Worm (Caenorhabditis elegans) whole organism, late embryonic: ENCODE results near the gene nhr-267.

Source experiments
- C08G9.2 ChIP-seq: sonication (generic microtip); optimal IDR thresholded peaks from 2 replicates; lab custom pipeline; 2016; ENCODE audit warnings: mild to moderate bottlenecking, missing genetic modification characterization, moderate library complexity, missing compliant biosample characterization
- C38D4.7 ChIP-seq: fragments of 200-800 bp; sonication (Bioruptor generic); optimal IDR thresholded peaks from 2 replicates; lab custom pipeline; 2018; ENCODE audit warnings: mild to moderate bottlenecking, missing genetic modification characterization, moderate library complexity, missing compliant biosample characterization
- F13H6.1 ChIP-seq: sonication (generic microtip); optimal IDR thresholded peaks from 2 replicates; lab custom pipeline; 2016; ENCODE audit warnings: missing genetic modification characterization, missing compliant biosample characterization
- K02D7.2 ChIP-seq: sonication (generic microtip); optimal IDR thresholded peaks from 2 replicates; lab custom pipeline; 2017; ENCODE audit warnings: mild to moderate bottlenecking, missing genetic modification characterization, missing compliant biosample characterization
- Y22D7AL.16 ChIP-seq: sonication (generic microtip); optimal IDR thresholded peaks from 2 replicates; lab custom pipeline; 2016; ENCODE audit warnings: missing genetic modification characterization, missing compliant biosample characterization
- ama-1 ChIP-seq: fragments of 150-350 bp; optimal IDR thresholded peaks from 2 replicates; lab custom pipeline; 2014
- ceh-14 ChIP-seq: sonication (generic microtip); optimal IDR thresholded peaks from 2 replicates; lab custom pipeline; 2016; ENCODE audit warnings: missing genotype, missing genetic modification characterization, missing compliant biosample characterization
- ceh-19 ChIP-seq: fragments of 200-800 bp; sonication (Bioruptor generic); optimal IDR thresholded peaks from 2 replicates; lab custom pipeline; 2018; ENCODE audit warnings: mild to moderate bottlenecking, missing genetic modification characterization, missing compliant biosample characterization
- ceh-2 ChIP-seq: sonication (generic microtip); optimal IDR thresholded peaks from 2 replicates; lab custom pipeline; 2016; ENCODE audit warnings: missing genotype, missing genetic modification characterization, missing compliant biosample characterization
- ceh-24 ChIP-seq: sonication (generic microtip); optimal IDR thresholded peaks from 2 replicates; lab custom pipeline; 2016; ENCODE audit warnings: mild to moderate bottlenecking, missing genetic modification characterization, missing compliant biosample characterization
- ceh-31 ChIP-seq: sonication (generic microtip); optimal IDR thresholded peaks from 2 replicates; lab custom pipeline; 2016; ENCODE audit warnings: missing genetic modification characterization, missing compliant biosample characterization
- ceh-34 ChIP-seq: sonication (generic microtip); optimal IDR thresholded peaks from 2 replicates; lab custom pipeline; 2016; ENCODE audit warnings: mild to moderate bottlenecking, missing genetic modification characterization, missing compliant biosample characterization
- ceh-45 ChIP-seq: fragments of 200-800 bp; sonication (Bioruptor generic); IDR thresholded peaks from 2 replicates; pipeline ENCODE4 v1.3.6; 2022; ENCODE audit warnings: missing genetic modification reagents, missing genetic modification characterization, missing compliant biosample characterization
- ceh-9 ChIP-seq: sonication (generic microtip); optimal IDR thresholded peaks from 2 replicates; lab custom pipeline; 2016; ENCODE audit warnings: mild to moderate bottlenecking, missing genetic modification characterization, inconsistent platforms, missing compliant biosample characterization
- che-1 ChIP-seq: sonication (generic microtip); optimal IDR thresholded peaks from 2 replicates; lab custom pipeline; 2016; ENCODE audit warnings: mild to moderate bottlenecking, missing genetic modification characterization, missing compliant biosample characterization
- dmd-4 ChIP-seq: sonication (generic microtip); optimal IDR thresholded peaks from 2 replicates; lab custom pipeline; 2016; ENCODE audit warnings: borderline replicate concordance, missing genetic modification characterization, missing compliant biosample characterization
- dve-1 ChIP-seq: sonication (generic microtip); optimal IDR thresholded peaks from 2 replicates; lab custom pipeline; 2017; ENCODE audit warnings: antibody characterized with exemption, mild to moderate bottlenecking, missing genetic modification characterization, missing compliant biosample characterization
- elt-2 ChIP-seq: sonication (generic microtip); optimal IDR thresholded peaks from 2 replicates; lab custom pipeline; 2016; ENCODE audit warnings: missing genetic modification reagents, missing genetic modification characterization, missing compliant biosample characterization
- hlh-6 ChIP-seq: sonication (generic microtip); optimal IDR thresholded peaks from 2 replicates; lab custom pipeline; 2016; ENCODE audit warnings: missing genotype, missing genetic modification characterization, missing compliant biosample characterization
- lim-6 ChIP-seq: sonication (generic microtip); optimal IDR thresholded peaks from 2 replicates; lab custom pipeline; 2016; ENCODE audit warnings: missing genetic modification characterization, missing compliant biosample characterization
- madf-2 ChIP-seq: sonication (generic microtip); optimal IDR thresholded peaks from 2 replicates; lab custom pipeline; 2017; ENCODE audit warnings: missing genetic modification characterization, missing compliant biosample characterization
- nfya-1 ChIP-seq: sonication (generic microtip); optimal IDR thresholded peaks from 2 replicates; lab custom pipeline; 2017; ENCODE audit warnings: missing genetic modification characterization, mild to moderate bottlenecking, missing compliant biosample characterization, antibody characterized with exemption, moderate library complexity
- nhr-11 ChIP-seq: fragments of 150-350 bp; optimal IDR thresholded peaks from 2 replicates; lab custom pipeline; 2014; ENCODE audit warnings: missing biosample characterization, missing genetic modification characterization
- nhr-232 ChIP-seq: sonication (generic microtip); optimal IDR thresholded peaks from 2 replicates; lab custom pipeline; 2016; ENCODE audit warnings: missing genetic modification characterization, missing compliant biosample characterization
- npax-4 ChIP-seq: sonication (generic microtip); optimal IDR thresholded peaks from 2 replicates; lab custom pipeline; 2016; ENCODE audit warnings: missing genetic modification characterization, missing compliant biosample characterization
- odd-2 ChIP-seq: sonication (generic microtip); optimal IDR thresholded peaks from 2 replicates; lab custom pipeline; 2017; ENCODE audit warnings: antibody characterized with exemption, mild to moderate bottlenecking, missing genetic modification characterization, missing compliant biosample characterization
- pag-3 ChIP-seq: sonication (generic microtip); optimal IDR thresholded peaks from 2 replicates; lab custom pipeline; 2016; ENCODE audit warnings: missing compliant biosample characterization, missing genetic modification characterization, borderline replicate concordance
- pha-4 ChIP-seq: fragments of 150-350 bp; optimal IDR thresholded peaks from 2 replicates; lab custom pipeline; 2018; ENCODE audit warnings: missing biosample characterization, missing genetic modification reagents, missing genetic modification characterization
- ref-2 ChIP-seq: sonication (generic microtip); optimal IDR thresholded peaks from 2 replicates; lab custom pipeline; 2016; ENCODE audit warnings: missing genetic modification characterization, missing compliant biosample characterization
- sdc-2 ChIP-seq: sonication (generic microtip); optimal IDR thresholded peaks from 2 replicates; lab custom pipeline; 2016; ENCODE audit warnings: missing genotype, missing genetic modification characterization, missing compliant biosample characterization
- tbx-2 ChIP-seq: sonication (generic microtip); optimal IDR thresholded peaks from 2 replicates; lab custom pipeline; 2016; ENCODE audit warnings: missing genetic modification characterization, missing compliant biosample characterization
- ttx-3 ChIP-seq: sonication (generic microtip); optimal IDR thresholded peaks from 2 replicates; lab custom pipeline; 2016; ENCODE audit warnings: missing genetic modification reagents, missing genetic modification characterization, missing compliant biosample characterization
- unc-3 ChIP-seq, 2 experiments: fragments of 200-800 bp in 1 of 2; sonication (Bioruptor generic) in 1 of 2; sonication (generic microtip) in 1 of 2; conservative IDR thresholded peaks in 1 of 2; optimal IDR thresholded peaks in 1 of 2; 2 replicates each; pipeline versions ENCODE4 v1.3.6 to Lab custom; 2016 to 2022; ENCODE audit warnings: missing compliant biosample characterization in 2 of 2, missing genetic modification characterization in 2 of 2, missing genetic modification reagents in 1 of 2
- unc-42 ChIP-seq: sonication (generic microtip); optimal IDR thresholded peaks from 2 replicates; lab custom pipeline; 2016; ENCODE audit warnings: missing genotype, missing genetic modification characterization, missing compliant biosample characterization
- unc-55 ChIP-seq: sonication (generic microtip); optimal IDR thresholded peaks from 2 replicates; lab custom pipeline; 2017; ENCODE audit warnings: missing biosample characterization, missing genetic modification reagents, missing genetic modification characterization
- zip-5 ChIP-seq: sonication (generic microtip); optimal IDR thresholded peaks from 2 replicates; lab custom pipeline; 2016; ENCODE audit warnings: missing genetic modification characterization, missing compliant biosample characterization

nhr-267 gene

DNA sequence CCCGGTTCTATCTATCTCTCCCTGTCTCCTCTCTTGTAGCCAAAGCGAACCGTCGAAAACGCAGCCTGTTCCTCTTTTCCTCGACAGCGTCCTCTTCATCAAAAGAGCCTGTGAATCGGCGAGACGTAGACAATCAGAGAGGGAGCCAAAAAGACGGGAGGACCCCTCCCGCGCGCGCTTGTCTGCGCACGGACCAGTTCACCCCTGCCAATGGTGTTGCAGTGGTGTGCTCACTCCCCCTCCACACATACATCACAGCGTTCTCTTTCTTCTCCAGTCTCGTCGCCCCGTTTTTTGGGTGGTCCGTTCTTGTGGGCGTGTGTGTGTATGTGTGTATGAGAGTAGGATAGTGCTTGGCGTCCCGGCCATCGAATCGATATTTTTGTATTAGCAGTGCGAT is 17.3 kb downstream of the nhr-267 start (continued):
- TF ChIP-seq ceh-9 (tag; lab: Kevin White, UChicago) (peak; percentile 20), C08G9.2 (tag; lab: Kevin White, UChicago) (peak; percentile 52), pag-3 (no peak), ref-2 (peak; percentile 40), ceh-31 (peak; percentile 46), dve-1 (no peak), ttx-3 (tag; lab: Kevin White, UChicago) (no peak), madf-2 (no peak), odd-2 (no peak), tbx-2 (peak; percentile 68), pha-4 (tag; lab: Kevin White, UChicago) (no peak)

DNA sequence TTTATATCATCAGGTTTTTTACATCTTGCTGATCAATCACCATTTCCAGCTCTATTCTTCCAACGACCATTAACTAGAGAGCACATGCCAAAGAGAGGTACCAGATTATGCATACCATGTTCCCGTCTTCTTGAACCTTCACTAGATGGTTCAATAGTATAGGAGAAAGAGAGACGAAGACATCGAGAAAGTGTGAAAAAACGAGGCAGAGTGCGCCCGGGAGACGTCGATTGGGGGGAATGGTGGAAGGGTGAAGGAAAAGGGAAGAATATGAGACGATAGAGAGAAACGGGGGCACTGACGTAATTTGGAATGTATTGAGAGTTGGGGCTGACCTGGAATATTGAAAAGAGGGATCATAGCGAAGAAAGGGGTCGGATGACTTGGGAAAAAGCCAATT is 18.6 kb downstream of the nhr-267 start:
- TF ChIP-seq lim-6 (tag; lab: Kevin White, UChicago) (no peak), ceh-24 (tag; lab: Kevin White, UChicago) (no peak), nfya-1 (peak; percentile 16), ref-2 (peak; percentile 72), tbx-2 (peak; percentile 74), che-1 (no peak)
- TF ChIP-seq, all 69 proteins: peak for 3

DNA sequence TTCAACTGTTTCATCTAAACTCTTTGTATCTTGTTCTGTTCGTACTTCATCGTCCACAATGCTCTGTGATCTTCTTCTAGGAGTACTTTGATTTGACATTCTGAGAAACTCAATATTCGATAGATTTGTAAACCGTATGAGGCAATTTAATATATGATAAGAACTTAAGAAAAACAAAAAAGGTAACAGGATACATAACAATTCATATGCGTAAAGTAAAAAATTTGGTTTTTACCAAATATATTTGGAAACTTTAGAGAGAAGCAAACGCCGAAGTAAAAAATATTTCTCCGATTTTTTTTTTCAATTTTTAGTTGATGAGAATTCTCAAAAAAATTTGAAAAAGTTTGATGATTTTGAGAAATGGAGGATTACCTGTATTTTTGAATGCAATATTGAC is 19.7 kb downstream of the nhr-267 start, which contains the start of gene Y11D7A.19:
TSS of gene Y11D7A.19 (minus strand) at position 101 of the 400 bp plus-strand sequence.
- TF ChIP-seq npax-4 (tag; lab: Kevin White, UChicago) (no peak), ceh-45 (GFP tag; lab: Robert Waterston, UW) (no peak), Y22D7AL.16 (tag; lab: Kevin White, UChicago) (no peak), ceh-19 (no peak), madf-2 (no peak), unc-42 (tag; lab: Kevin White, UChicago) (no peak), nhr-232 (no peak), nhr-11 (tag; lab: Kevin White, UChicago) (no peak), K02D7.2 (tag; lab: Kevin White, UChicago) (no peak), ceh-14 (tag; lab: Kevin White, UChicago) (no peak), sdc-2 (tag; lab: Kevin White, UChicago) (no peak), unc-3 (GFP tag; conservative IDR thresholded peaks at IDR 0.05; lab: Robert Waterston, UW) (no peak), unc-3 (tag; optimal IDR thresholded peaks at IDR 0.05; lab: Kevin White, UChicago) (no peak), ama-1 (no peak), ceh-31 (no peak), che-1 (no peak), odd-2 (no peak), ttx-3 (tag; lab: Kevin White, UChicago) (no peak), C38D4.7 (GFP tag; lab: Kevin White, UChicago) (no peak), tbx-2 (no peak)
- TF ChIP-seq, all 69 proteins: peak for 0

DNA sequence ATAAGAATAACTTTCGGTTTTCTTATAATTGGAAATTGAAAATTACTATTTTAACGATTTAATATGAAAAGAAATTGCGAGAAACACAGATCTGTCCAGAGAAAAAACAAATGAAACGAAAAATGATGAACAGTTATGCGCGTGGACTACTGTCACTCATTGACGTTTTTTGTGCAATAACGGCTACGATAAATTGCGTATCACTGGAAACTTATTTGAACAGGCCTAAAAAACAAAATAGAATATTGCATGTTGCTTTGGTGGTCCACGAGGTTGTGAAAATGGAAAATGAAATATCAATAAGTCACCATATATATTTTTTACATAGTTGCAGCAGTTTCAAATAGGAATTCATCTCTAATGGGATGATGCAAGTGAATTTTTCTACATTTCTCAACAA is 21.7 kb downstream of the nhr-267 start:
- no peak for TF ChIP-seq che-1
- TF ChIP-seq C38D4.7 (GFP tag; lab: Kevin White, UChicago), result no peak
- no peak for TF ChIP-seq ceh-2
- no peak for TF ChIP-seq unc-42 (tag; lab: Kevin White, UChicago)
- no peak for TF ChIP-seq Y22D7AL.16 (tag; lab: Kevin White, UChicago)
- TF ChIP-seq unc-3 (GFP tag; conservative IDR thresholded peaks at IDR 0.05; lab: Robert Waterston, UW), result no peak
- no peak for TF ChIP-seq unc-3 (tag; optimal IDR thresholded peaks at IDR 0.05; lab: Kevin White, UChicago)
- no peak for TF ChIP-seq zip-5 (tag; lab: Kevin White, UChicago)
- no peak for TF ChIP-seq ceh-31
- TF ChIP-seq unc-55, result no peak
- no peak for TF ChIP-seq dmd-4 (tag; lab: Kevin White, UChicago)
- TF ChIP-seq ceh-19, result no peak
- TF ChIP-seq npax-4 (tag; lab: Kevin White, UChicago), result no peak
- TF ChIP-seq, all 69 proteins: peak for 0

DNA sequence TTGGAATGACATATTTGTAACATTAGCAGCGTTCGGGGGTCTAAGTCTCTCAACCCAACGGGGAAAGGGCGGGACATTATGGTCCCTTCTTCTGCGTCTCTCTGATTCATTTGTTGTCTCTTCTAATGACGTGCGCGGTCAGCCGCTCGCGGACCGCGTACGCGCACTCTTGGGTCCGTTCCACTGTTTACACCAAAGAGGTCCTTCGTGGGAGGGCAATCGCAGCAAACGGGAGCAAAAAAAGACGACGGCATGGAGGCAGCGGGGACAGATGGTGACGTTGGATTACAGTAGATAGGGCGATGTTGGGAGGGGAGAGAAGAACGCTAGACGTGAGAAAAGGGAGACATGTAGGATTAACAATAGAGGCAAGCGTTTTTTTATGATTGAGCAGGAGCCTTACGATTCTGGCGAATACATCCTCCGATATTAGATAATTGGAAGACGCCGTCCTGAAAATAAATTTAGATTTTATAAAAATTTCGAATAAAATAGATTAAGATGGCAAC is 22.3 kb downstream of the nhr-267 start, which contains the start of gene flh-1:
TSS of gene flh-1 (minus strand) at position 459 of the 509 bp plus-strand sequence.
- TF ChIP-seq tbx-2 (peak; percentile 58), ref-2 (peak; percentile 47), sdc-2 (tag; lab: Kevin White, UChicago) (peak; percentile 58), ceh-31 (peak; percentile 37), ceh-2 (peak; percentile 30), F13H6.1 (tag; lab: Kevin White, UChicago) (no peak), nfya-1 (peak; percentile 31), ceh-34 (tag; lab: Kevin White, UChicago) (peak; percentile 28), elt-2 (tag; lab: Kevin White, UChicago) (no peak), hlh-6 (tag; lab: Kevin White, UChicago) (peak; percentile 21), ceh-45 (GFP tag; lab: Robert Waterston, UW) (no peak), unc-55 (peak; percentile 12)
